Fruit fly (Drosophila melanogaster): ENCODE results near the gene CG12025.
A peak's percentile ranks its signal among the peaks of the same experiment; 100 is the strongest.

The CG12025 gene

DNA sequence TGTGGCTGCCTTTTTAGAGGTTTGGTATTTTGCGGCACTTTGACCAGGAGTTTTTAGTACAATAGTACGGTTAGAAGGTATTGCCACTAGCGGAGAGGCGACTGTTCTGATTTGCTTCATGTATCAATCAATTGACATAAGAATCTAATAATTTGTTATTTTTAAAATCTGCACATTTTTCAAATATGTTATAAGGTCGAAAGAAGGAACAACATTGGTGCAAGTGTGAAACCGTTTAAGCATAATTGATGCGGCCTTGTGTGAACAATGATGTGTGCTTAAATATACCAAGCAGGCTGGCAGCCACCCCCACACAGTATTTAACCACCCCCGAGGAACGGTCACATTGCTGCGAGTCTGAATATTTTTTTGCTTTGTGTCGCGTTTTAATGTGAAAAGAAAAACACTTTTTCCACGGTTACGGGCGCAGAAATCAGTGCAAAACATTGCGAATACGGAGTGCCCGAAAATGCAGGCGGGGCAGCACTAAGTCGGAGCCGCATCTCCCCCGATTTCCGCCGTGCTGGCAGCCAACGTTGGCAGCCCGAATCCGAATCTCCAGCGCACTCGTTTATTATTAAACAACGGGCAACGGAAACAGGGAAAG lies at the start of gene CG12025, which contains the start of gene HBS1 (continued):
- TF ChIP-seq CG32767 (GFP tag; IDR thresholded peaks at IDR 0.05), result no peak
- TF ChIP-seq CG13424 (tag; optimal IDR thresholded peaks at IDR 0.05), result peak; percentile 69
- no peak for TF ChIP-seq Tbp (GFP tag; optimal IDR thresholded peaks at IDR 0.05)
- peak in 1 of 2 experiments; percentile 24 for TF ChIP-seq crp (GFP tag; optimal IDR thresholded peaks at IDR 0.05)
- TF ChIP-seq twi (tag; optimal IDR thresholded peaks at IDR 0.05), result peak; percentile 45
- peak; percentile 57 for TF ChIP-seq Aef1 (GFP tag; IDR thresholded peaks at IDR 0.05)
- TF ChIP-seq Optix (GFP tag; IDR thresholded peaks at IDR 0.05), result peak; percentile 37; the same call in 2 of the 3 replicates
- peak; percentile 59 for TF ChIP-seq Chrac-16 (GFP tag; optimal IDR thresholded peaks at IDR 0.05)
- no peak for TF ChIP-seq ttk (GFP tag; IDR thresholded peaks at IDR 0.05)
- TF ChIP-seq ewg (GFP tag; optimal IDR thresholded peaks at IDR 0.05), result peak; percentile 66
- TF ChIP-seq CG30403 (GFP tag; optimal IDR thresholded peaks at IDR 0.05), result peak; percentile 71
- no peak for TF ChIP-seq tio (GFP tag; optimal IDR thresholded peaks at IDR 0.05)
- TF ChIP-seq CG4424 (GFP tag; optimal IDR thresholded peaks at IDR 0.05), result peak; percentile 42
- TF ChIP-seq Dfd (GFP tag; optimal IDR thresholded peaks at IDR 0.05), result peak in 1 of 2 experiments; percentile 6
- no peak for TF ChIP-seq sna (GFP tag; IDR thresholded peaks at IDR 0.05; ENCODE audit: partially characterized antibody)
- no peak for TF ChIP-seq insv (GFP tag; optimal IDR thresholded peaks at IDR 0.05)
- TF ChIP-seq kay (GFP tag; optimal IDR thresholded peaks at IDR 0.05), result peak; percentile 5
- peak; percentile 64 for TF ChIP-seq zfh2 (GFP tag; optimal IDR thresholded peaks at IDR 0.05)
- TF ChIP-seq CHES-1-like (GFP tag; optimal IDR thresholded peaks at IDR 0.05), result peak; percentile 65
- TF ChIP-seq lola (GFP tag; optimal IDR thresholded peaks at IDR 0.05), result peak in 1 of 3 experiments; percentile 58

DNA sequence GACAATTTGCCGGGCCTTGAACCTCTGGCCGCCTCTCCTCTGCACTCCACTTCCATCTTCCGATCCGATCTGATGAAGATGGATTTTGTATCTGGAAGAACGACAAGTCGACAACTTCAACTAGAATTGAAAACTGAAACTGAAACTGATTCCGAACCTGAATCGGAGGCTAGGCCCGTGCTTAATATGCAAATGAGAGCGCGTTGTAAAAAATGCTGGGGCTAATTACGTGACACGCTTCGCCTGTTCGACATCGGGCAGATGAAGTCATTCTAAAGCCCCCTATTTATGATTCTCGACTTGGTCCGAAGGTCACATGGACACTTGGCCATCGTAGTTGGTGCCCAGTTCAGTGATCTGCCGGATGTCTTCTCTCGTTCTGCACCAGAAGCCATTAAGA lies 48.6 kb upstream of the CG12025 start:
- TF ChIP-seq TFAM (GFP tag; optimal IDR thresholded peaks at IDR 0.05) (no peak), BtbVII (GFP tag; optimal IDR thresholded peaks at IDR 0.05) (no peak), chinmo (GFP tag; IDR thresholded peaks at IDR 0.05; ENCODE audit: partially characterized antibody) (peak; percentile 82; the same call in 3 of the 4 replicates), gcm (GFP tag; optimal IDR thresholded peaks at IDR 0.05) (no peak), Rx (GFP tag; IDR thresholded peaks at IDR 0.05) (no peak), CG10209 (GFP tag; optimal IDR thresholded peaks at IDR 0.05) (no peak), sd (tag; optimal IDR thresholded peaks at IDR 0.05) (peak; percentile 16), odd (GFP tag; optimal IDR thresholded peaks at IDR 0.05) (no peak), CG14050 (GFP tag; IDR thresholded peaks at IDR 0.05) (no peak), abd-A (tag; optimal IDR thresholded peaks at IDR 0.05) (peak; percentile 50), CG30020 (tag; optimal IDR thresholded peaks at IDR 0.05) (no peak), Blimp-1 (GFP tag; optimal IDR thresholded peaks at IDR 0.05) (peak; percentile 1), vvl (GFP tag; IDR thresholded peaks at IDR 0.05) (0 out of 2 replicates have a peak, but pooled peaks have one; percentile 18), CG9215 (GFP tag; IDR thresholded peaks at IDR 0.05) (no peak), CG2116 (GFP tag; optimal IDR thresholded peaks at IDR 0.05) (no peak), CG13894 (tag; optimal IDR thresholded peaks at IDR 0.05) (peak; percentile 52), fd102C (GFP tag; optimal IDR thresholded peaks at IDR 0.05) (no peak), nom (GFP tag; optimal IDR thresholded peaks at IDR 0.05) (no peak), NK7.1 (GFP tag; optimal IDR thresholded peaks at IDR 0.05) (no peak), Hr78 (GFP tag; optimal IDR thresholded peaks at IDR 0.05) (no peak), CG8944 (GFP tag; optimal IDR thresholded peaks at IDR 0.05) (no peak), Optix (GFP tag; IDR thresholded peaks at IDR 0.05) (no peak), p53 (GFP tag; optimal IDR thresholded peaks at IDR 0.05) (no peak), Antp (GFP tag; optimal IDR thresholded peaks at IDR 0.05) (no peak), cwo (GFP tag; optimal IDR thresholded peaks at IDR 0.05) (peak; percentile 3), CG12769 (tag; optimal IDR thresholded peaks at IDR 0.05) (peak; percentile 26), CG32767 (GFP tag; IDR thresholded peaks at IDR 0.05) (no peak), z (GFP tag; IDR thresholded peaks at IDR 0.05) (0 out of 3 replicates have a peak, but pooled peaks have one; percentile 12), CG15514 (GFP tag; optimal IDR thresholded peaks at IDR 0.05) (no peak), sens (GFP tag) (no peak), ind (GFP tag; optimal IDR thresholded peaks at IDR 0.05) (no peak)
